Worm (Caenorhabditis elegans) whole organism, late embryonic: Measurements from ENCODE around the gene shc-2.

Experiments used
- K02D7.2 ChIP-seq: sonication (generic microtip); optimal IDR thresholded peaks from 2 replicates; lab custom pipeline; 2017; ENCODE audit warnings: mild to moderate bottlenecking, missing genetic modification characterization, missing compliant biosample characterization
- ama-1 ChIP-seq: fragments of 150-350 bp; optimal IDR thresholded peaks from 2 replicates; lab custom pipeline; 2014
- ceh-24 ChIP-seq: sonication (generic microtip); optimal IDR thresholded peaks from 2 replicates; lab custom pipeline; 2016; ENCODE audit warnings: mild to moderate bottlenecking, missing genetic modification characterization, missing compliant biosample characterization
- ceh-9 ChIP-seq: sonication (generic microtip); optimal IDR thresholded peaks from 2 replicates; lab custom pipeline; 2016; ENCODE audit warnings: mild to moderate bottlenecking, missing genetic modification characterization, inconsistent platforms, missing compliant biosample characterization
- dve-1 ChIP-seq: sonication (generic microtip); optimal IDR thresholded peaks from 2 replicates; lab custom pipeline; 2017; ENCODE audit warnings: antibody characterized with exemption, mild to moderate bottlenecking, missing genetic modification characterization, missing compliant biosample characterization
- elt-2 ChIP-seq: sonication (generic microtip); optimal IDR thresholded peaks from 2 replicates; lab custom pipeline; 2016; ENCODE audit warnings: missing genetic modification reagents, missing genetic modification characterization, missing compliant biosample characterization
- fkh-10 ChIP-seq: fragments of 150-350 bp; optimal IDR thresholded peaks from 2 replicates; lab custom pipeline; 2014; ENCODE audit warnings: missing biosample characterization, missing genetic modification reagents, missing genetic modification characterization
- hlh-30 ChIP-seq: sonication (generic microtip); optimal IDR thresholded peaks from 2 replicates; lab custom pipeline; 2017; ENCODE audit warnings: antibody characterized with exemption, missing genetic modification characterization, missing compliant biosample characterization; ENCODE audit not compliant: insufficient read depth
- hlh-6 ChIP-seq: sonication (generic microtip); optimal IDR thresholded peaks from 2 replicates; lab custom pipeline; 2016; ENCODE audit warnings: missing genotype, missing genetic modification characterization, missing compliant biosample characterization
- pqm-1 ChIP-seq: sonication (generic microtip); optimal IDR thresholded peaks from 2 replicates; lab custom pipeline; 2016; ENCODE audit warnings: missing genetic modification characterization, missing compliant biosample characterization
- sox-4 ChIP-seq: sonication (generic microtip); optimal IDR thresholded peaks from 2 replicates; lab custom pipeline; 2017; ENCODE audit warnings: mild to moderate bottlenecking, missing genetic modification characterization, inconsistent platforms, missing compliant biosample characterization
- tbx-2 ChIP-seq: sonication (generic microtip); optimal IDR thresholded peaks from 2 replicates; lab custom pipeline; 2016; ENCODE audit warnings: missing genetic modification characterization, missing compliant biosample characterization
- tbx-7 ChIP-seq: sonication (generic microtip); optimal IDR thresholded peaks from 2 replicates; lab custom pipeline; 2016; ENCODE audit warnings: missing genotype, missing genetic modification characterization, missing compliant biosample characterization
- unc-86 ChIP-seq: sonication (generic microtip); optimal IDR thresholded peaks from 2 replicates; lab custom pipeline; 2016; ENCODE audit warnings: missing genetic modification characterization, missing compliant biosample characterization

DNA sequence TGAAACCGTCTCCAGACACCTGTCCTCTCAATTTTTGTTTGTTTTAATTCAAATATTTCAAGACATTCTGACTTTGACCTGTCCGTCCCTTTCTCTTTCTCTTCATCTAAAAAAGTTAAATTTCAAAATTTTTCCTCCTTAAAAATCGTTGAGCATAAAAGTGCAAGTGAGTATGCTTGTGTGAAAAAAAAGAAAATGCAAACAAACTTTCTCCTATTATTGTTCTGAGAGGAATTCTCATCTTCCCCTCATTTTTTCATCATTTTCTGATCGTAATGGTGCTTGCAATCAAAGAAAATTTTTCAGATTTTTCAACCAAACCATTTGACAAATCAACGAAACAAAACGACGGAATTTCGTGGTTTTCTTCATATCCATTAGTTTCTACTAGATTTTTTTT is at the start of gene shc-2:
- TF ChIP-seq ama-1 (lab: Kevin White, UChicago) (no peak), elt-2 (tag; lab: Kevin White, UChicago) (no peak), ceh-9 (tag; lab: Kevin White, UChicago) (no peak), fkh-10 (GFP tag; lab: Kevin White, UChicago) (no peak), dve-1 (tag; lab: Kevin White, UChicago) (no peak), unc-86 (tag; lab: Kevin White, UChicago) (no peak), tbx-7 (tag; lab: Kevin White, UChicago) (no peak), K02D7.2 (tag; lab: Kevin White, UChicago) (no peak), hlh-6 (no peak), ceh-24 (no peak), tbx-2 (tag; lab: Kevin White, UChicago) (no peak), sox-4 (tag; lab: Kevin White, UChicago) (no peak), hlh-30 (tag; lab: Kevin White, UChicago) (no peak), pqm-1 (tag; lab: Kevin White, UChicago) (no peak)
